Fruit fly (Drosophila melanogaster) whole organism, embryonic: Measurements from ENCODE around the gene CG4757.

Source experiments
- Antp ChIP-seq: fragments of 200-800 bp; sonication (Bioruptor generic); optimal IDR thresholded peaks from 3 replicates; lab custom pipeline; 2016; ENCODE audit warnings: missing biosample characterization, missing genetic modification characterization
- CG10147 ChIP-seq: fragments of 200-800 bp; sonication (Bioruptor generic); optimal IDR thresholded peaks from 2 replicates; lab custom pipeline; 2019; ENCODE audit warnings: missing biosample characterization, mild to moderate bottlenecking, missing genetic modification characterization, moderate library complexity
- CG10462 ChIP-seq: fragments of 200-800 bp; sonication (Bioruptor generic); optimal IDR thresholded peaks from 2 replicates; lab custom pipeline; 2016; ENCODE audit warnings: missing biosample characterization, missing genetic modification characterization
- CG10979 ChIP-seq: fragments of 200-800 bp; sonication (Bioruptor generic); optimal IDR thresholded peaks from 2 replicates; lab custom pipeline; 2018; ENCODE audit warnings: missing biosample characterization, mild to moderate bottlenecking, missing genetic modification characterization, moderate library complexity
- CG11085 ChIP-seq: fragments of 200-800 bp; sonication (Bioruptor generic); IDR thresholded peaks from 2 replicates; pipeline ENCODE4 v1.3.6; 2022; ENCODE audit warnings: missing biosample characterization, missing genetic modification characterization
- CG11723 ChIP-seq: fragments of 200-800 bp; sonication (Bioruptor generic); optimal IDR thresholded peaks from 2 replicates; lab custom pipeline; 2017; ENCODE audit warnings: missing biosample characterization, mild to moderate bottlenecking, missing genetic modification characterization
- CG13775 ChIP-seq: fragments of 200-800 bp; sonication (Bioruptor generic); optimal IDR thresholded peaks from 3 replicates; lab custom pipeline; 2017; ENCODE audit warnings: missing biosample characterization, mild to moderate bottlenecking, missing genetic modification characterization
- CG16863 ChIP-seq: fragments of 200-800 bp; sonication (Bioruptor generic); optimal IDR thresholded peaks from 3 replicates; lab custom pipeline; 2016; ENCODE audit warnings: missing biosample characterization, missing genetic modification characterization
- CG18011 ChIP-seq: fragments of 200-800 bp; sonication (Bioruptor generic); optimal IDR thresholded peaks from 2 replicates; lab custom pipeline; 2017; ENCODE audit warnings: missing biosample characterization, missing genetic modification characterization, mild to moderate bottlenecking, moderate library complexity, missing genotype
- CG2199 ChIP-seq: fragments of 200-800 bp; sonication (Bioruptor generic); IDR thresholded peaks from 3 replicates; pipeline ENCODE4 v1.3.6; 2022; ENCODE audit warnings: missing biosample characterization, missing genetic modification characterization
- CG2712 ChIP-seq: fragments of 200-800 bp; optimal IDR thresholded peaks from 3 replicates; lab custom pipeline; 2019; ENCODE audit warnings: missing biosample characterization, mild to moderate bottlenecking, missing genetic modification characterization, moderate library complexity
- CG3995 ChIP-seq: fragments of 200-800 bp; sonication (Bioruptor generic); optimal IDR thresholded peaks from 3 replicates; lab custom pipeline; 2016; ENCODE audit warnings: missing biosample characterization, missing genetic modification characterization
- CG4282 ChIP-seq: fragments of 200-800 bp; sonication (Bioruptor generic); optimal IDR thresholded peaks from 2 replicates; lab custom pipeline; 2016; ENCODE audit warnings: missing biosample characterization, missing genetic modification characterization
- CG4328 ChIP-seq: fragments of 200-800 bp; sonication (Bioruptor generic); optimal IDR thresholded peaks from 3 replicates; lab custom pipeline; 2017; ENCODE audit warnings: missing biosample characterization, missing genetic modification reagents, missing genetic modification characterization
- CG6254 ChIP-seq: fragments of 200-800 bp; sonication (Bioruptor generic); optimal IDR thresholded peaks from 3 replicates; lab custom pipeline; 2017; ENCODE audit warnings: mild to moderate bottlenecking, missing biosample characterization, missing genetic modification reagents, missing genetic modification characterization
- CG6683 ChIP-seq: fragments of 200-800 bp; sonication (Bioruptor generic); optimal IDR thresholded peaks from 2 replicates; lab custom pipeline; 2017; ENCODE audit warnings: missing biosample characterization, mild to moderate bottlenecking, missing genetic modification characterization, missing genetic modification reagents
- CG7357 ChIP-seq: fragments of 200-800 bp; sonication (Bioruptor generic); IDR thresholded peaks from 3 replicates; pipeline ENCODE4 v1.3.6; 2022; ENCODE audit warnings: missing biosample characterization, missing genetic modification characterization
- CG7963 ChIP-seq: fragments of 200-800 bp; sonication (Bioruptor generic); IDR thresholded peaks from 3 replicates; pipeline ENCODE4 v1.3.6; 2022; ENCODE audit warnings: missing biosample characterization, missing genetic modification characterization; ENCODE audit not compliant: partially characterized antibody
- CG9797 ChIP-seq: fragments of 200-800 bp; sonication (Bioruptor generic); optimal IDR thresholded peaks from 3 replicates; lab custom pipeline; 2018; ENCODE audit warnings: missing biosample characterization, mild to moderate bottlenecking, missing genetic modification characterization
- CG9876 ChIP-seq: fragments of 200-800 bp; sonication (Bioruptor generic); optimal IDR thresholded peaks from 2 replicates; lab custom pipeline; 2016; ENCODE audit warnings: missing biosample characterization, missing genetic modification characterization
- Dek ChIP-seq: fragments of 200-800 bp; sonication (Bioruptor generic); optimal IDR thresholded peaks from 3 replicates; lab custom pipeline; 2019; ENCODE audit warnings: missing biosample characterization, mild to moderate bottlenecking, missing genetic modification characterization, moderate library complexity
- E2f2 ChIP-seq: fragments of 200-800 bp; sonication (Bioruptor generic); IDR thresholded peaks from 2 replicates; pipeline ENCODE4 v1.3.6; 2022; ENCODE audit warnings: missing biosample characterization, missing genetic modification characterization
- Ets65A ChIP-seq: fragments of 200-800 bp; sonication (Bioruptor generic); peaks from one replicate; lab custom pipeline; 2016; ENCODE audit warnings: missing biosample characterization, missing genetic modification characterization
- Fer3 ChIP-seq: fragments of 200-800 bp; sonication (Bioruptor generic); optimal IDR thresholded peaks from 2 replicates; lab custom pipeline; 2018; ENCODE audit warnings: missing biosample characterization, mild to moderate bottlenecking, missing genetic modification characterization, moderate library complexity
- Mad ChIP-seq: fragments of 200-800 bp; sonication (Bioruptor generic); optimal IDR thresholded peaks from 2 replicates; lab custom pipeline; 2016; ENCODE audit warnings: missing biosample characterization, missing genetic modification characterization
- Neu2 ChIP-seq: fragments of 200-800 bp; sonication (Bioruptor generic); optimal IDR thresholded peaks from 3 replicates; lab custom pipeline; 2016; ENCODE audit warnings: missing biosample characterization, missing genetic modification characterization, borderline replicate concordance
- Nf-YB ChIP-seq: fragments of 200-800 bp; sonication (Bioruptor generic); optimal IDR thresholded peaks from 3 replicates; lab custom pipeline; 2019; ENCODE audit warnings: missing biosample characterization, mild to moderate bottlenecking, missing genetic modification characterization, moderate library complexity
- Oaz ChIP-seq: fragments of 200-800 bp; sonication (Bioruptor generic); IDR thresholded peaks from 2 replicates; pipeline ENCODE4 v1.3.6; 2022; ENCODE audit warnings: missing biosample characterization, missing genetic modification characterization
- Sox100B ChIP-seq: fragments of 200-800 bp; sonication (Bioruptor generic); optimal IDR thresholded peaks from 3 replicates; lab custom pipeline; 2018; ENCODE audit warnings: missing biosample characterization, mild to moderate bottlenecking, missing genetic modification characterization
- Sox102F ChIP-seq: fragments of 200-800 bp; sonication (Bioruptor generic); optimal IDR thresholded peaks from 2 replicates; lab custom pipeline; 2018; ENCODE audit warnings: missing biosample characterization, mild to moderate bottlenecking, missing genetic modification characterization, moderate library complexity
- ac ChIP-seq: fragments of 200-800 bp; sonication (Bioruptor generic); optimal IDR thresholded peaks from 3 replicates; lab custom pipeline; 2017; ENCODE audit warnings: missing biosample characterization, mild to moderate bottlenecking, missing genetic modification characterization
- ap ChIP-seq: fragments of 200-800 bp; sonication (Bioruptor generic); IDR thresholded peaks from 2 replicates; pipeline ENCODE4 v1.3.6; 2022; ENCODE audit warnings: missing biosample characterization, missing genetic modification characterization
- bigmax ChIP-seq: fragments of 200-800 bp; sonication (Bioruptor generic); optimal IDR thresholded peaks from 2 replicates; lab custom pipeline; 2018; ENCODE audit warnings: missing biosample characterization, mild to moderate bottlenecking, missing genetic modification characterization
- cato ChIP-seq: fragments of 200-800 bp; sonication (Bioruptor generic); optimal IDR thresholded peaks from 2 replicates; lab custom pipeline; 2016; ENCODE audit warnings: missing biosample characterization, missing genetic modification characterization, borderline replicate concordance
- crol ChIP-seq: fragments of 200-800 bp; sonication (Bioruptor generic); IDR thresholded peaks from 2 replicates; pipeline ENCODE4 v1.3.6; 2022; ENCODE audit warnings: missing biosample characterization, missing genetic modification characterization
- eve ChIP-seq, 2 experiments: fragments of >200 bp; optimal IDR thresholded peaks; 2 replicates each; lab custom pipeline; 2017; ENCODE audit warnings: missing biosample characterization in 2 of 2, missing genetic modification characterization in 2 of 2
- gcm ChIP-seq: fragments of 200-800 bp; sonication (Bioruptor generic); optimal IDR thresholded peaks from 2 replicates; lab custom pipeline; 2019; ENCODE audit warnings: missing biosample characterization, mild to moderate bottlenecking, missing genetic modification characterization, moderate library complexity
- gcm2 ChIP-seq: fragments of 200-800 bp; sonication (Bioruptor generic); optimal IDR thresholded peaks from 2 replicates; lab custom pipeline; 2016; ENCODE audit warnings: missing biosample characterization, missing genetic modification characterization
- h ChIP-seq: fragments of >200 bp; optimal IDR thresholded peaks from 2 replicates; lab custom pipeline; 2017
- hbn ChIP-seq: fragments of 200-800 bp; sonication (Bioruptor generic); IDR thresholded peaks from 2 replicates; pipeline ENCODE4 v1.3.6; 2022; ENCODE audit warnings: missing biosample characterization, missing genetic modification characterization; ENCODE audit not compliant: partially characterized antibody
- hth ChIP-seq: fragments of >200 bp; optimal IDR thresholded peaks from 2 replicates; lab custom pipeline; 2017; ENCODE audit warnings: inconsistent platforms
- jing ChIP-seq: fragments of 200-800 bp; sonication (Bioruptor generic); optimal IDR thresholded peaks from 2 replicates; lab custom pipeline; 2018; ENCODE audit warnings: missing biosample characterization, mild to moderate bottlenecking, missing genetic modification characterization
- pfk ChIP-seq: fragments of 200-800 bp; sonication (Bioruptor generic); optimal IDR thresholded peaks from 2 replicates; lab custom pipeline; 2018; ENCODE audit warnings: missing biosample characterization, mild to moderate bottlenecking, missing genetic modification characterization, moderate library complexity
- prd ChIP-seq, 3 experiments: fragments of >200 bp in 2 of 3; fragments of 200-800 bp in 1 of 3; sonication (Bioruptor generic) in 1 of 3; optimal IDR thresholded peaks in 2 of 3; IDR thresholded peaks in 1 of 3; 2 replicates in 2 of 3; 3 replicates in 1 of 3; pipeline versions ENCODE4 v1.3.6 to Lab custom; 2017 to 2022; ENCODE audit warnings: missing biosample characterization in 1 of 3, missing genetic modification characterization in 1 of 3
- slp2 ChIP-seq: fragments of 200-800 bp; sonication (Bioruptor generic); optimal IDR thresholded peaks from 2 replicates; lab custom pipeline; 2016; ENCODE audit warnings: missing biosample characterization, missing genetic modification characterization
- sug ChIP-seq: fragments of 200-800 bp; optimal IDR thresholded peaks from 2 replicates; lab custom pipeline; 2019; ENCODE audit warnings: missing biosample characterization, mild to moderate bottlenecking, missing genetic modification characterization, moderate library complexity
- tap ChIP-seq: fragments of 200-800 bp; optimal IDR thresholded peaks from 3 replicates; lab custom pipeline; 2019; ENCODE audit warnings: missing biosample characterization, mild to moderate bottlenecking, missing genetic modification characterization, moderate library complexity
- vvl ChIP-seq: fragments of 200-800 bp; sonication (Bioruptor generic); IDR thresholded peaks from 2 replicates; pipeline ENCODE4 v1.3.6; 2022; ENCODE audit warnings: missing biosample characterization, missing genetic modification characterization
- z ChIP-seq: fragments of 200-800 bp; sonication (Bioruptor generic); IDR thresholded peaks from 3 replicates; pipeline ENCODE4 v1.3.6; 2022; ENCODE audit warnings: missing biosample characterization, missing genetic modification characterization

The CG4757 gene

DNA sequence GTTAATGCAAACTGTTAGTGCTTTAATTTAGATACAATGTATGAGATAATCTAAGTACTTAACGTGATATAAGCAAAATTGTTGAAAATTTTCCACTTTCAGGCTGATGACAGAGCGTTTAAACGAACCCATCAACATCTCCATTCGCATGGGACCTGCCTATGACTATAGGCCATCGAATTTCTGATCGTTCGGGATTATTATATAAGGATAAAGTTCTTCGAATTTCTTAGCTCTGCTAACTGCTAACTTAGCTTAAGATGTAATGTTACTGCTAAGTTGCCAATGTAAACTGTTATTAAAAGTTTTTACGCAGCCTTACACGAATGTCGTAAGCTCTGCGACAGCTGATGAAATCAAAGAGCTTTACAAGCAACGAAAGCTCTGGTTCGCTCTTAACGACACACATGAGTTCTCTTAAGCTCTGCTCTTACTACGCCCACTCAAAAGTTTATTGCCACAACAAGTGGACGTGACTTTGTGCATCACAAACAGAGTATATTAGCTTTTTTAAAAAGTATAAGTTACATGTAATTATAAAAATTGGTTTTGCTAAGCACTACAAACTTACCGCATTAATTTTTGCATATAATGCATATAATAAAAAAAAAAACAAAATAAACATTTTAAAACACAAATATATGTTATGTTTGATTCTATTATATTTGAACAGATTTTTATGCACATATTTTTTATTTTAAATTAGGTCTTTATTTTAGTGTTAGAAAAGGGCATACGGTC is 35.8 kb downstream of the CG4757 start (continued):
- TF ChIP-seq CG11723 (peak; percentile 96), Neu2 (GFP tag; lab: Kevin White, UChicago) (no peak), Mad (GFP tag; lab: Kevin White, UChicago) (peak; percentile 86), bigmax (GFP tag; lab: Kevin White, UChicago) (peak; percentile 49), CG3995 (GFP tag; lab: Kevin White, UChicago) (peak; percentile 81), CG10462 (GFP tag; lab: Kevin White, UChicago) (peak; percentile 91), Oaz (GFP tag; lab: Robert Waterston, UW) (peak; percentile 97), sug (peak; percentile 93), E2f2 (GFP tag; lab: Robert Waterston, UW) (peak; percentile 87), hbn (GFP tag; lab: Robert Waterston, UW) (no peak), h (no peak), CG2712 (tag; lab: Kevin White, UChicago) (peak; percentile 97), cato (GFP tag; lab: Kevin White, UChicago) (peak; percentile 87), prd (optimal IDR thresholded peaks at IDR 0.05; lab: Kevin White, UChicago) (no peak), prd (GFP tag; IDR thresholded peaks at IDR 0.05; lab: Robert Waterston, UW) (peak; percentile 98), z (GFP tag; lab: Robert Waterston, UW) (0 out of 3 replicates have a peak, but pooled peaks have one; percentile 35), CG2199 (GFP tag; lab: Robert Waterston, UW) (peak; percentile 96), CG11085 (peak; percentile 96), Dek (tag; lab: Kevin White, UChicago) (peak; percentile 99), CG4282 (GFP tag; lab: Kevin White, UChicago) (no peak), CG16863 (GFP tag; lab: Kevin White, UChicago) (peak; percentile 88), CG7963 (no peak), CG9876 (peak; percentile 64), hth (lab: Kevin White, UChicago) (no peak), slp2 (peak; percentile 95), ac (GFP tag; lab: Kevin White, UChicago) (peak; percentile 60), jing (GFP tag; lab: Kevin White, UChicago) (peak; percentile 91), gcm (GFP tag; lab: Kevin White, UChicago) (peak; percentile 97), Nf-YB (GFP tag; lab: Kevin White, UChicago) (peak; percentile 89), CG7357 (peak; percentile 96), Ets65A (GFP tag; lab: Kevin White, UChicago) (peak; percentile 99), tap (tag; lab: Kevin White, UChicago) (peak; percentile 89), CG18011 (peak; percentile 90), CG6683 (GFP tag; lab: Kevin White, UChicago) (peak; percentile 98), Sox102F (peak; percentile 99), gcm2 (GFP tag; lab: Kevin White, UChicago) (no peak), crol (GFP tag; lab: Robert Waterston, UW) (peak; percentile 73), vvl (GFP tag; lab: Robert Waterston, UW) (peak; percentile 98), CG6254 (GFP tag; lab: Kevin White, UChicago) (peak; percentile 94), eve (GFP tag; optimal IDR thresholded peaks at IDR 0.05; lab: Kevin White, UChicago) (peak in 1 of 2 experiments; percentile 99), pfk (GFP tag; lab: Kevin White, UChicago) (peak; percentile 50), CG13775 (GFP tag; lab: Kevin White, UChicago) (peak; percentile 98), CG10979 (peak; percentile 99), Fer3 (tag; lab: Kevin White, UChicago) (peak; percentile 98), Antp (GFP tag; lab: Kevin White, UChicago) (peak; percentile 79), CG9797 (GFP tag; lab: Kevin White, UChicago) (peak; percentile 33), CG4328 (GFP tag; lab: Kevin White, UChicago) (peak; percentile 99), Sox100B (peak; percentile 100), CG10147 (GFP tag; lab: Kevin White, UChicago) (peak; percentile 99), ap (GFP tag; lab: Robert Waterston, UW) (peak; percentile 97)
